Fruit fly (Drosophila melanogaster): ENCODE data around the gene Naa60.

The Naa60 gene

DNA sequence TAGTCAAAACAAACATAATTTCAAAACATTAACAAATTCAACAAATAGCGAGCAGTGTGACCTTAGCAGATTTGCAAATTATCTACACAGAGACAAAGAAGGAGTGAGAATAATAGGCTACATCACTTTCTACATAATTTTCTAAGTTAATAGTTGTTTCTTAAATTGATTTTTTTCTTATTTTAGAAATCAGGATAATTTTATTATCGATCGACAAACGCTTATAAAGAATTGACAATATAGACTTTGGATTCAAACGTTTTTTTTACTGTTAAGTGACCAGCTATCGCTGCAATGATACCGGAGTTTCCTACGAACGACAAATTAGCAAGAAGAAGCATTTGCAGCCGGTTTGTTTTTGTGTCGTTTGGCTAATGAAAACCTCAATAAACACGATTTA lies 3.6 kb upstream of the Naa60 start, which contains the start of the genes nbs and defl (continued):
- no peak for TF ChIP-seq tll (GFP tag; optimal IDR thresholded peaks at IDR 0.05)
- TF ChIP-seq Usf (GFP tag; optimal IDR thresholded peaks at IDR 0.05): no peak
- peak; percentile 68 for TF ChIP-seq CG6689 (GFP tag; IDR thresholded peaks at IDR 0.05)
- no peak for TF ChIP-seq CG10274 (GFP tag; optimal IDR thresholded peaks at IDR 0.05)
- TF ChIP-seq CG10565 (GFP tag; optimal IDR thresholded peaks at IDR 0.05): no peak
- TF ChIP-seq CG12104 (GFP tag; optimal IDR thresholded peaks at IDR 0.05): peak; percentile 53
- TF ChIP-seq gem (tag; optimal IDR thresholded peaks at IDR 0.05): no peak
- TF ChIP-seq maf-S (GFP tag; optimal IDR thresholded peaks at IDR 0.05): peak; percentile 32
- TF ChIP-seq Sry-δ (GFP tag; optimal IDR thresholded peaks at IDR 0.05): peak; percentile 50
- TF ChIP-seq CG10267 (tag; optimal IDR thresholded peaks at IDR 0.05): peak; percentile 52
- TF ChIP-seq Dip3 (GFP tag; optimal IDR thresholded peaks at IDR 0.05): peak; percentile 60
- TF ChIP-seq Nf-YB (GFP tag; optimal IDR thresholded peaks at IDR 0.05): no peak
- no peak for TF ChIP-seq tna (GFP tag; IDR thresholded peaks at IDR 0.05; ENCODE audit: partially characterized antibody)
- no peak for TF ChIP-seq nerfin-2 (GFP tag; IDR thresholded peaks at IDR 0.05; ENCODE audit: partially characterized antibody)
- peak; percentile 8; the same call in 1 of the 2 replicates for TF ChIP-seq Dref (GFP tag; IDR thresholded peaks at IDR 0.05)
- TF ChIP-seq sug (tag; optimal IDR thresholded peaks at IDR 0.05): peak; percentile 74
- no peak for TF ChIP-seq CG10321 (GFP tag; IDR thresholded peaks at IDR 0.05)
- no peak for TF ChIP-seq CG6854 (GFP tag; optimal IDR thresholded peaks at IDR 0.05)
- no peak for TF ChIP-seq NC2α (GFP tag; optimal IDR thresholded peaks at IDR 0.05)
- TF ChIP-seq CG1529 (GFP tag; optimal IDR thresholded peaks at IDR 0.05): no peak
- TF ChIP-seq jing (GFP tag; optimal IDR thresholded peaks at IDR 0.05): no peak
- peak; percentile 48 for TF ChIP-seq Ets97D (GFP tag; optimal IDR thresholded peaks at IDR 0.05)
- TF ChIP-seq twi (tag; optimal IDR thresholded peaks at IDR 0.05): peak; percentile 48
- no peak for TF ChIP-seq Sox100B (GFP tag; optimal IDR thresholded peaks at IDR 0.05)
- peak; percentile 38 for TF ChIP-seq CG34376 (GFP tag; optimal IDR thresholded peaks at IDR 0.05)
- TF ChIP-seq Med (GFP tag): peak; percentile 93
- no peak for TF ChIP-seq TFAM (GFP tag; optimal IDR thresholded peaks at IDR 0.05)
- no peak for TF ChIP-seq Neu2 (GFP tag; optimal IDR thresholded peaks at IDR 0.05; ENCODE audit: borderline replicate concordance)
- TF ChIP-seq CG7372 (GFP tag; IDR thresholded peaks at IDR 0.05): peak; percentile 68
- TF ChIP-seq CG8924 (tag; optimal IDR thresholded peaks at IDR 0.05): peak; percentile 59
- peak; percentile 41 for TF ChIP-seq CG8089 (GFP tag; optimal IDR thresholded peaks at IDR 0.05)
- no peak for TF ChIP-seq ato (GFP tag; IDR thresholded peaks at IDR 0.05; ENCODE audit: partially characterized antibody)
- TF ChIP-seq h (optimal IDR thresholded peaks at IDR 0.05): no peak
- peak; percentile 82 for TF ChIP-seq lilli (GFP tag; optimal IDR thresholded peaks at IDR 0.05)
- TF ChIP-seq H2.0 (GFP tag; IDR thresholded peaks at IDR 0.05): peak; percentile 51; the same call in 1 of the 2 replicates
- TF ChIP-seq Mrtf (GFP tag; IDR thresholded peaks at IDR 0.05): 0 out of 3 replicates have a peak, but pooled peaks have one; percentile 49
- TF ChIP-seq CG14965 (GFP tag; optimal IDR thresholded peaks at IDR 0.05; ENCODE audit: borderline replicate concordance): no peak
- TF ChIP-seq CG2678 (tag; optimal IDR thresholded peaks at IDR 0.05): peak; percentile 79
- TF ChIP-seq NfI (GFP tag; optimal IDR thresholded peaks at IDR 0.05): peak; percentile 41
- peak; percentile 88 for TF ChIP-seq CG9932 (GFP tag; IDR thresholded peaks at IDR 0.05)
- no peak for TF ChIP-seq bbx (GFP tag; IDR thresholded peaks at IDR 0.05; ENCODE audit: partially characterized antibody)
- TF ChIP-seq CG1602 (GFP tag; optimal IDR thresholded peaks at IDR 0.05): peak; percentile 70
- no peak; the same call in 2 of the 3 replicates for TF ChIP-seq Doc3 (GFP tag; IDR thresholded peaks at IDR 0.05; ENCODE audit: partially characterized antibody)
- TF ChIP-seq abd-A (tag; optimal IDR thresholded peaks at IDR 0.05): no peak
- peak; percentile 50 for TF ChIP-seq Sin3A (optimal IDR thresholded peaks at IDR 0.05)
- TF ChIP-seq zen (tag; optimal IDR thresholded peaks at IDR 0.05): peak; percentile 71
- peak; percentile 82 for TF ChIP-seq CG3847 (GFP tag; IDR thresholded peaks at IDR 0.05)
- TF ChIP-seq D19A (tag; optimal IDR thresholded peaks at IDR 0.05): no peak
- no peak for TF ChIP-seq bigmax (GFP tag; optimal IDR thresholded peaks at IDR 0.05)
- TF ChIP-seq Dfd (GFP tag; optimal IDR thresholded peaks at IDR 0.05): no peak
- peak; percentile 61 for TF ChIP-seq pum (GFP tag; optimal IDR thresholded peaks at IDR 0.05)
